Fruit fly (Drosophila melanogaster) whole organism, embryonic: ENCODE measurements around the gene CG5376.
A peak's percentile ranks its signal among the peaks of the same experiment; 100 is the strongest.

Experiments used
- Antp ChIP-seq: fragments of 200-800 bp; sonication (Bioruptor generic); optimal IDR thresholded peaks from 3 replicates; lab custom pipeline; 2016; ENCODE audit warnings: missing biosample characterization, missing genetic modification characterization
- CG10274 ChIP-seq: fragments of 200-800 bp; sonication (Bioruptor generic); optimal IDR thresholded peaks from 3 replicates; lab custom pipeline; 2017; ENCODE audit warnings: missing biosample characterization, mild to moderate bottlenecking, missing genetic modification characterization
- CG10543 ChIP-seq: fragments of 200-800 bp; sonication (Bioruptor generic); optimal IDR thresholded peaks from 3 replicates; lab custom pipeline; 2017; ENCODE audit warnings: missing biosample characterization, mild to moderate bottlenecking, missing genetic modification characterization, moderate library complexity
- CG12104 ChIP-seq: fragments of 200-800 bp; sonication (Bioruptor generic); optimal IDR thresholded peaks from 3 replicates; lab custom pipeline; 2016; ENCODE audit warnings: missing biosample characterization, missing genetic modification characterization
- CG1233 ChIP-seq: fragments of 200-800 bp; sonication (Bioruptor generic); optimal IDR thresholded peaks from 4 replicates; lab custom pipeline; 2018; ENCODE audit warnings: missing biosample characterization, mild to moderate bottlenecking, missing genetic modification characterization
- CG15073 ChIP-seq: fragments of 200-800 bp; sonication (Bioruptor generic); optimal IDR thresholded peaks from 2 replicates; lab custom pipeline; 2016; ENCODE audit warnings: missing biosample characterization, missing genetic modification characterization
- CG1602 ChIP-seq: fragments of 200-800 bp; sonication (Bioruptor generic); optimal IDR thresholded peaks from 3 replicates; lab custom pipeline; 2016; ENCODE audit warnings: missing biosample characterization, missing genetic modification characterization
- CG17186 ChIP-seq: fragments of 200-800 bp; sonication (Bioruptor generic); optimal IDR thresholded peaks from 3 replicates; lab custom pipeline; 2017; ENCODE audit warnings: missing biosample characterization, missing genetic modification reagents, missing genetic modification characterization
- CG17359 ChIP-seq: fragments of 200-800 bp; sonication (Bioruptor generic); optimal IDR thresholded peaks from 3 replicates; lab custom pipeline; 2018; ENCODE audit warnings: missing biosample characterization, mild to moderate bottlenecking, missing genetic modification characterization, moderate library complexity
- CG18764 ChIP-seq: fragments of 200-800 bp; sonication (Bioruptor generic); optimal IDR thresholded peaks from 3 replicates; lab custom pipeline; 2016; ENCODE audit warnings: missing biosample characterization, missing genetic modification characterization
- CG32532 ChIP-seq: fragments of 200-800 bp; sonication (Bioruptor generic); IDR thresholded peaks from 2 replicates; pipeline ENCODE4 v1.3.6; 2022; ENCODE audit warnings: missing biosample characterization, missing genetic modification characterization
- CG3281 ChIP-seq: fragments of 200-800 bp; sonication (Bioruptor generic); optimal IDR thresholded peaks from 3 replicates; lab custom pipeline; 2017; ENCODE audit warnings: missing biosample characterization, mild to moderate bottlenecking, missing genetic modification characterization
- CG6689 ChIP-seq: fragments of 200-800 bp; sonication (Bioruptor generic); IDR thresholded peaks from 2 replicates; pipeline ENCODE4 v1.3.6; 2022; ENCODE audit warnings: missing biosample characterization, missing genetic modification characterization
- CG7556 ChIP-seq: fragments of 200-800 bp; sonication (Bioruptor generic); optimal IDR thresholded peaks from 2 replicates; lab custom pipeline; 2017; ENCODE audit warnings: missing biosample characterization, mild to moderate bottlenecking, missing genetic modification characterization
- D ChIP-seq, 2 experiments: fragments of 200-800 bp in 1 of 2; fragments of >200 bp in 1 of 2; sonication (Bioruptor generic) in 1 of 2; optimal IDR thresholded peaks; 2 replicates in 1 of 2; 3 replicates in 1 of 2; lab custom pipeline; 2017; ENCODE audit warnings: mild to moderate bottlenecking in 1 of 2, missing biosample characterization in 1 of 2, missing genetic modification characterization in 1 of 2, missing genetic modification reagents in 1 of 2
- D19B ChIP-seq: fragments of 200-800 bp; sonication (Bioruptor generic); optimal IDR thresholded peaks from 2 replicates; lab custom pipeline; 2017; ENCODE audit warnings: missing biosample characterization, mild to moderate bottlenecking, missing genetic modification characterization
- Dek ChIP-seq: fragments of 200-800 bp; sonication (Bioruptor generic); optimal IDR thresholded peaks from 3 replicates; lab custom pipeline; 2019; ENCODE audit warnings: missing biosample characterization, mild to moderate bottlenecking, missing genetic modification characterization, moderate library complexity
- Doc3 ChIP-seq: fragments of 200-800 bp; sonication (Bioruptor generic); IDR thresholded peaks from 3 replicates; pipeline ENCODE4 v1.3.6; 2022; ENCODE audit warnings: missing biosample characterization, missing genetic modification characterization; ENCODE audit not compliant: partially characterized antibody
- ERR ChIP-seq: fragments of 200-800 bp; sonication (Bioruptor generic); optimal IDR thresholded peaks from 2 replicates; lab custom pipeline; 2016; ENCODE audit warnings: missing biosample characterization, missing genetic modification characterization
- HmgZ ChIP-seq: fragments of 200-800 bp; sonication (Bioruptor generic); optimal IDR thresholded peaks from 2 replicates; lab custom pipeline; 2018; ENCODE audit warnings: missing biosample characterization, mild to moderate bottlenecking, missing genetic modification characterization
- Jarid2 ChIP-seq: fragments of 200-800 bp; sonication (Bioruptor generic); optimal IDR thresholded peaks from 3 replicates; lab custom pipeline; 2017; ENCODE audit warnings: mild to moderate bottlenecking, missing biosample characterization, missing genetic modification reagents, missing genetic modification characterization
- Mrtf ChIP-seq: fragments of 200-800 bp; sonication (Bioruptor generic); IDR thresholded peaks from 3 replicates; pipeline ENCODE4 v1.3.6; 2022; ENCODE audit warnings: missing biosample characterization, missing genetic modification characterization
- Nf-YB ChIP-seq: fragments of 200-800 bp; sonication (Bioruptor generic); optimal IDR thresholded peaks from 3 replicates; lab custom pipeline; 2019; ENCODE audit warnings: missing biosample characterization, mild to moderate bottlenecking, missing genetic modification characterization, moderate library complexity
- Oaz ChIP-seq: fragments of 200-800 bp; sonication (Bioruptor generic); IDR thresholded peaks from 2 replicates; pipeline ENCODE4 v1.3.6; 2022; ENCODE audit warnings: missing biosample characterization, missing genetic modification characterization
- Opbp ChIP-seq: fragments of 200-800 bp; sonication (Bioruptor generic); IDR thresholded peaks from 3 replicates; pipeline ENCODE4 v1.3.6; 2022; ENCODE audit warnings: missing biosample characterization, missing genetic modification characterization; ENCODE audit not compliant: partially characterized antibody
- Ptx1 ChIP-seq: fragments of 200-800 bp; sonication (Bioruptor generic); IDR thresholded peaks from 2 replicates; pipeline ENCODE4 v1.3.6; 2022; ENCODE audit warnings: missing biosample characterization, missing genetic modification characterization
- Rfx ChIP-seq: fragments of 200-800 bp; sonication (Bioruptor generic); IDR thresholded peaks from 2 replicates; pipeline ENCODE4 v1.3.6; 2022; ENCODE audit warnings: missing biosample characterization, missing genetic modification characterization
- Usf ChIP-seq: fragments of 200-800 bp; sonication (Bioruptor generic); optimal IDR thresholded peaks from 2 replicates; lab custom pipeline; 2017; ENCODE audit warnings: missing genotype, missing biosample characterization, missing genetic modification characterization
- ap ChIP-seq: fragments of 200-800 bp; sonication (Bioruptor generic); IDR thresholded peaks from 2 replicates; pipeline ENCODE4 v1.3.6; 2022; ENCODE audit warnings: missing biosample characterization, missing genetic modification characterization
- bab2 ChIP-seq: fragments of 200-800 bp; sonication (Bioruptor generic); optimal IDR thresholded peaks from 2 replicates; lab custom pipeline; 2016; ENCODE audit warnings: missing biosample characterization, missing genetic modification characterization
- bowl ChIP-seq: fragments of 200-800 bp; sonication (Bioruptor generic); IDR thresholded peaks from 2 replicates; pipeline ENCODE4 v1.3.6; 2022; ENCODE audit warnings: missing biosample characterization, missing genetic modification characterization
- br ChIP-seq: fragments of >200 bp; optimal IDR thresholded peaks from 2 replicates; lab custom pipeline; 2017
- cwo ChIP-seq: fragments of 200-800 bp; sonication (Bioruptor generic); optimal IDR thresholded peaks from 3 replicates; lab custom pipeline; 2017; ENCODE audit warnings: missing biosample characterization, missing genetic modification characterization, mild to moderate bottlenecking, moderate library complexity, missing genetic modification reagents
- danr ChIP-seq: fragments of 200-800 bp; sonication (Bioruptor generic); IDR thresholded peaks from 2 replicates; pipeline ENCODE4 v1.3.6; 2022; ENCODE audit warnings: missing biosample characterization, missing genetic modification characterization
- dmrt11E ChIP-seq: fragments of 200-800 bp; sonication (Bioruptor generic); optimal IDR thresholded peaks from 3 replicates; lab custom pipeline; 2018; ENCODE audit warnings: missing biosample characterization, mild to moderate bottlenecking, missing genetic modification characterization, moderate library complexity
- fd102C ChIP-seq: fragments of 200-800 bp; sonication (Bioruptor generic); optimal IDR thresholded peaks from 2 replicates; lab custom pipeline; 2018; ENCODE audit warnings: missing biosample characterization, mild to moderate bottlenecking, missing genetic modification characterization, moderate library complexity
- gfzf ChIP-seq: fragments of 200-800 bp; sonication (Bioruptor generic); optimal IDR thresholded peaks from 2 replicates; lab custom pipeline; 2016; ENCODE audit warnings: missing biosample characterization, mild to moderate bottlenecking, missing genetic modification characterization, moderate library complexity
- h ChIP-seq: fragments of >200 bp; optimal IDR thresholded peaks from 2 replicates; lab custom pipeline; 2017
- hbn ChIP-seq: fragments of 200-800 bp; sonication (Bioruptor generic); IDR thresholded peaks from 2 replicates; pipeline ENCODE4 v1.3.6; 2022; ENCODE audit warnings: missing biosample characterization, missing genetic modification characterization; ENCODE audit not compliant: partially characterized antibody
- her ChIP-seq: fragments of 200-800 bp; sonication (Bioruptor generic); optimal IDR thresholded peaks from 2 replicates; lab custom pipeline; 2016; ENCODE audit warnings: missing biosample characterization, missing genetic modification characterization
- kay ChIP-seq: fragments of 200-800 bp; sonication (Bioruptor generic); optimal IDR thresholded peaks from 2 replicates; lab custom pipeline; 2016; ENCODE audit warnings: missing biosample characterization, missing genetic modification characterization
- ken ChIP-seq: fragments of 200-800 bp; sonication (Bioruptor generic); IDR thresholded peaks from 3 replicates; pipeline ENCODE4 v1.3.6; 2022; ENCODE audit warnings: missing biosample characterization, missing genetic modification characterization
- klu ChIP-seq: fragments of 200-800 bp; sonication (Bioruptor generic); IDR thresholded peaks from 2 replicates; pipeline ENCODE4 v1.3.6; 2022; ENCODE audit warnings: missing biosample characterization, missing genetic modification characterization
- kni ChIP-seq: fragments of 200-800 bp; sonication (Bioruptor generic); optimal IDR thresholded peaks from 3 replicates; lab custom pipeline; 2017; ENCODE audit warnings: mild to moderate bottlenecking, missing biosample characterization, missing genetic modification reagents, missing genetic modification characterization
- sqz ChIP-seq: fragments of 200-800 bp; sonication (Bioruptor generic); optimal IDR thresholded peaks from 3 replicates; lab custom pipeline; 2018; ENCODE audit warnings: missing biosample characterization, mild to moderate bottlenecking, missing genetic modification characterization
- tgo ChIP-seq: fragments of 200-800 bp; sonication (Bioruptor generic); IDR thresholded peaks from 3 replicates; pipeline ENCODE4 v1.3.6; 2022; ENCODE audit warnings: missing biosample characterization, missing genetic modification characterization
- unpg ChIP-seq: fragments of 200-800 bp; sonication (Bioruptor generic); optimal IDR thresholded peaks from 3 replicates; lab custom pipeline; 2018; ENCODE audit warnings: missing biosample characterization, mild to moderate bottlenecking, missing genetic modification characterization, moderate library complexity
- usp ChIP-seq: fragments of >200 bp; optimal IDR thresholded peaks from 2 replicates; lab custom pipeline; 2017; ENCODE audit warnings: missing biosample characterization, missing genetic modification characterization
- wor ChIP-seq: fragments of 200-800 bp; sonication (Bioruptor generic); IDR thresholded peaks from 2 replicates; pipeline ENCODE4 v1.3.6; 2022; ENCODE audit warnings: missing biosample characterization, missing genetic modification characterization
- zen2 ChIP-seq: fragments of 200-800 bp; sonication (Bioruptor generic); IDR thresholded peaks from 3 replicates; pipeline ENCODE4 v1.3.6; 2022; ENCODE audit warnings: missing biosample characterization, missing genetic modification characterization; ENCODE audit not compliant: partially characterized antibody

Gene CG5376

dm6 chr3R:22447195-22447873 is 41.4 kb downstream of the CG5376 start, which contains the start of gene CG34288 (continued):
- TF ChIP-seq danr (no peak), her (GFP tag; lab: Kevin White, UChicago) (peak; percentile 40), Doc3 (GFP tag; lab: Robert Waterston, UW) (no peak), CG3281 (GFP tag; lab: Kevin White, UChicago) (no peak), usp (no peak), Usf (no peak), CG17186 (no peak), unpg (GFP tag; lab: Kevin White, UChicago) (no peak), ap (GFP tag; lab: Robert Waterston, UW) (0 out of 2 replicates have a peak, but pooled peaks have one; percentile 7), Oaz (GFP tag; lab: Robert Waterston, UW) (no peak), kni (GFP tag; lab: Kevin White, UChicago) (no peak), CG6689 (GFP tag; lab: Robert Waterston, UW) (no peak), zen2 (GFP tag; lab: Robert Waterston, UW) (peak; percentile 3; the same call in 1 of the 3 replicates), tgo (no peak; the same call in 2 of the 3 replicates), fd102C (GFP tag; lab: Kevin White, UChicago) (no peak), cwo (GFP tag; lab: Kevin White, UChicago) (peak; percentile 70), D19B (GFP tag; lab: Kevin White, UChicago) (no peak), bowl (GFP tag; lab: Robert Waterston, UW) (peak; percentile 31; the same call in 1 of the 2 replicates), bab2 (GFP tag; lab: Kevin White, UChicago) (peak; percentile 14), CG12104 (GFP tag; lab: Kevin White, UChicago) (no peak), Rfx (peak; percentile 85), klu (GFP tag; lab: Robert Waterston, UW) (no peak), br (lab: Kevin White, UChicago) (no peak), CG1233 (GFP tag; lab: Kevin White, UChicago) (no peak), hbn (no peak), Dek (no peak), sqz (no peak), D (optimal IDR thresholded peaks at IDR 0.05; lab: Kevin White, UChicago) (no peak), D (GFP tag; optimal IDR thresholded peaks at IDR 0.05; lab: Kevin White, UChicago) (no peak), HmgZ (tag; lab: Kevin White, UChicago) (peak; percentile 74), kay (GFP tag; lab: Kevin White, UChicago) (no peak), Mrtf (GFP tag; lab: Robert Waterston, UW) (peak; percentile 62; the same call in 2 of the 3 replicates), CG1602 (GFP tag; lab: Kevin White, UChicago) (no peak), wor (GFP tag; lab: Robert Waterston, UW) (no peak), CG17359 (tag; lab: Kevin White, UChicago) (no peak), Ptx1 (peak; percentile 68), CG18764 (no peak), Jarid2 (no peak), CG10543 (peak; percentile 37), CG10274 (GFP tag; lab: Kevin White, UChicago) (peak; percentile 99), gfzf (GFP tag; lab: Kevin White, UChicago) (no peak), CG7556 (GFP tag; lab: Kevin White, UChicago) (peak; percentile 51), dmrt11E (tag; lab: Kevin White, UChicago) (no peak), ken (GFP tag; lab: Robert Waterston, UW) (peak; percentile 73), Opbp (GFP tag; lab: Robert Waterston, UW) (no peak), h (no peak), CG15073 (no peak), Nf-YB (no peak), ERR (GFP tag; lab: Kevin White, UChicago) (no peak), Antp (peak; percentile 68), CG32532 (peak; percentile 74)
